Fruit fly (Drosophila melanogaster): ENCODE measurements around the gene CG10175.

The CG10175 gene

DNA sequence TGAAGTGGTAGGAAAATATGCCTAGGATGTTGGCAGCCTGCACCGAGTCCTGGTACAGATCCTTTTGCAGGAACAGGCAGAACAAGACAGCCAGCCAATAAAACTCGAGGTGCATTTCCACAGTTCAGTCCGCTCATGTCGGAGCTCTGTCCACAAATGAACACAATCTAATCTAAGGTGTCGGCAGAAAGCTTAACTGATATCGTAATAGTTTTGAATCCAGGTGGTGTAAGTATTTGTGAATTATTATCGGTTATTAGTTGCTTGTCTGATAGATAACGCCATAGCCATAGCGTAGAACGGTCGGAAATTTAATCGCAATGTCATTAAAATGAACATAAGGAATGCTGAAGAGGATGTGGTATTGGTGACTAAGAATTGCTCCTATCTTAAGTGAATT is 3.8 kb upstream of the CG10175 start, which contains the start of gene Ugt303B3:
Gene Ugt303B3 (minus strand): TSS at position 159 of the 400 bp plus-strand sequence.
- TF ChIP-seq CG34367 (tag; optimal IDR thresholded peaks at IDR 0.05): no peak
- TF ChIP-seq CG10348 (GFP tag; IDR thresholded peaks at IDR 0.05): no peak
- TF ChIP-seq CG17806 (tag; optimal IDR thresholded peaks at IDR 0.05): no peak
- TF ChIP-seq Pif1A (GFP tag; optimal IDR thresholded peaks at IDR 0.05): no peak
- TF ChIP-seq CG14655 (GFP tag; optimal IDR thresholded peaks at IDR 0.05): no peak
- TF ChIP-seq CG8301 (tag; optimal IDR thresholded peaks at IDR 0.05): no peak
- TF ChIP-seq CG32121 (GFP tag; IDR thresholded peaks at IDR 0.05): no peak
- no peak for TF ChIP-seq CG13204 (GFP tag; optimal IDR thresholded peaks at IDR 0.05)
- no peak for TF ChIP-seq CG9948 (tag; optimal IDR thresholded peaks at IDR 0.05)
- TF ChIP-seq EcR (GFP tag; optimal IDR thresholded peaks at IDR 0.05): no peak
- no peak for TF ChIP-seq Pif1B (GFP tag; optimal IDR thresholded peaks at IDR 0.05)
- TF ChIP-seq Ets98B (GFP tag; IDR thresholded peaks at IDR 0.05): no peak
- no peak for TF ChIP-seq gl (tag; optimal IDR thresholded peaks at IDR 0.05)
- no peak for TF ChIP-seq CG4496 (GFP tag; IDR thresholded peaks at IDR 0.05)
- TF ChIP-seq Snoo (tag; optimal IDR thresholded peaks at IDR 0.05): no peak
- TF ChIP-seq CG15710 (tag; optimal IDR thresholded peaks at IDR 0.05): no peak
- no peak for TF ChIP-seq fd96Ca (GFP tag; IDR thresholded peaks at IDR 0.05)
- no peak for TF ChIP-seq CG8159 (tag; optimal IDR thresholded peaks at IDR 0.05)
- TF ChIP-seq D1 (tag; optimal IDR thresholded peaks at IDR 0.05): no peak
- TF ChIP-seq CG12605 (GFP tag; IDR thresholded peaks at IDR 0.05): no peak

DNA sequence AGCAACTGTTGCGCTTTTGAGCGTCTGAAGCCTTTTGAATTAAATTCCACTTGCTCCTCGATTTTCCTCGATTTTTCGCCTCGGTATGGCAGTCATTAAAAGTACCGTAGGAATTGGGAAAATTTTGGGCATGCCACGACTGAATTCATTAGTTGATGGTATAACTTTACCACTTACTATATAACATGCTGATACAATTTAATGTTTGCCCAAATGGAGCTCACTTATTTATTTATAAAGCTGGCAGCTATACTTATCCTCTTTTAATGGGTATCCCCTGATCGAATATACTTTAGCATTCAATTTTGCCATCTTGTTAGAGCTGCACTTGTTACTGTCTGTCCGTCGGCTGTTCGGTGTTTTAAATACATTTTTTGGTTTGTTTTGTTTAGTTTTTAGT is 3.4 kb downstream of the CG10175 start:
- TF ChIP-seq CG15710 (tag; optimal IDR thresholded peaks at IDR 0.05): no peak
- peak; percentile 29; the same call in 1 of the 3 replicates for TF ChIP-seq CG4496 (GFP tag; IDR thresholded peaks at IDR 0.05)
- TF ChIP-seq gl (tag; optimal IDR thresholded peaks at IDR 0.05): no peak
- TF ChIP-seq CG8301 (tag; optimal IDR thresholded peaks at IDR 0.05): no peak
- TF ChIP-seq Pif1A (GFP tag; optimal IDR thresholded peaks at IDR 0.05): no peak
- no peak for TF ChIP-seq D1 (tag; optimal IDR thresholded peaks at IDR 0.05)
- TF ChIP-seq Ets98B (GFP tag; IDR thresholded peaks at IDR 0.05): peak; percentile 69
- TF ChIP-seq CG34367 (tag; optimal IDR thresholded peaks at IDR 0.05): no peak
- no peak for TF ChIP-seq CG14655 (GFP tag; optimal IDR thresholded peaks at IDR 0.05)
- TF ChIP-seq CG9948 (tag; optimal IDR thresholded peaks at IDR 0.05): no peak
- no peak for TF ChIP-seq Snoo (tag; optimal IDR thresholded peaks at IDR 0.05)
- TF ChIP-seq EcR (GFP tag; optimal IDR thresholded peaks at IDR 0.05): no peak
- TF ChIP-seq CG10348 (GFP tag; IDR thresholded peaks at IDR 0.05): no peak
- TF ChIP-seq CG13204 (GFP tag; optimal IDR thresholded peaks at IDR 0.05): no peak
- TF ChIP-seq CG12605 (GFP tag; IDR thresholded peaks at IDR 0.05): no peak
- TF ChIP-seq CG17806 (tag; optimal IDR thresholded peaks at IDR 0.05): no peak
- TF ChIP-seq CG8159 (tag; optimal IDR thresholded peaks at IDR 0.05): no peak
- peak; percentile 59; the same call in 1 of the 2 replicates for TF ChIP-seq CG32121 (GFP tag; IDR thresholded peaks at IDR 0.05)
- peak; percentile 48; the same call in 1 of the 3 replicates for TF ChIP-seq fd96Ca (GFP tag; IDR thresholded peaks at IDR 0.05)
- TF ChIP-seq Pif1B (GFP tag; optimal IDR thresholded peaks at IDR 0.05): no peak
- 0 out of 2 replicates have a peak, but pooled peaks have one; percentile 24 for TF ChIP-seq rn (GFP tag; IDR thresholded peaks at IDR 0.05)

DNA sequence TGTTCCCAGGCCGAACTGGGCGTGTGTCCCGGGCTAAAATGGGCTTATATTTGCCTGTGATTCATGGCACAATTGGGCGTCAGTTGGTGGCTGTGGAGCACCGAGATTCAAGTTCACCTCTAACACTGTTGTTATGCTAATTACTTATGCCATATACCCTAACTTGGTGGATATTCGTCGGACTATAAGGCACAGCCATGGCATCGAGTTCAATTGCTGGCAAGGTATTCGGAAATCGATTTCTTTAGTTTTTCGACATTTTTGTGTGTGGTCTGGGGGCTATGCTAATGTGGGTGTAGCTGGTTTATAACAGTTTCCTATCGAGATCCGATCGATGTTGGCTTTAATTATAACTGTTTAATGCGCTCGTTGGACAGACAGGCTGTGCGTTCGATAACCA is 4.7 kb downstream of the CG10175 start:
- no peak for TF ChIP-seq D1 (tag; optimal IDR thresholded peaks at IDR 0.05)
- no peak for TF ChIP-seq CG10348 (GFP tag; IDR thresholded peaks at IDR 0.05)
- no peak for TF ChIP-seq CG9948 (tag; optimal IDR thresholded peaks at IDR 0.05)
- TF ChIP-seq Snoo (tag; optimal IDR thresholded peaks at IDR 0.05): no peak
- no peak for TF ChIP-seq CG15710 (tag; optimal IDR thresholded peaks at IDR 0.05)
- no peak for TF ChIP-seq CG17806 (tag; optimal IDR thresholded peaks at IDR 0.05)
- TF ChIP-seq fd96Ca (GFP tag; IDR thresholded peaks at IDR 0.05): no peak
- TF ChIP-seq EcR (GFP tag; optimal IDR thresholded peaks at IDR 0.05): no peak
- no peak for TF ChIP-seq CG8301 (tag; optimal IDR thresholded peaks at IDR 0.05)
- no peak for TF ChIP-seq CG14655 (GFP tag; optimal IDR thresholded peaks at IDR 0.05)
- TF ChIP-seq CG4496 (GFP tag; IDR thresholded peaks at IDR 0.05): no peak

DNA sequence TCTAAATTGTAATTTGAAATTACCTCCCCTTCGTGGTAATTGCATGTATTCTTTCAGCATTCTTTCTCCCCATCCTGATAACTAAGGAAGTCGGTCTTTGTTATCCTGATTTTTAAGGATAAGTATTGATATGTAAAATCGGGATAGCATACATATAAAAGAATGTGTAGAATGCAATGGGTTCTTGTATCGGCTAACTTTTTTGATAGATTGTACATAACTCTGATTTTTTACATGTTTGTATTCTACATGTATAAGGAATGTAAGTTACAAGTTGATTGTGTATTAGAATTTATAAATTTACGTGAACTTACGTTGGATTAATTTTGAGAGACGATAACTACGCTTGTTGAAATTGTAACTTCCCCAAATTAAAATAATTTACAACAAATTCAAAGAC is 8.5 kb downstream of the CG10175 start:
- TF ChIP-seq CG12605 (GFP tag; IDR thresholded peaks at IDR 0.05) (no peak), EcR (GFP tag; optimal IDR thresholded peaks at IDR 0.05) (no peak), CG8159 (tag; optimal IDR thresholded peaks at IDR 0.05) (no peak), Pif1B (GFP tag; optimal IDR thresholded peaks at IDR 0.05) (no peak), Ets98B (GFP tag; IDR thresholded peaks at IDR 0.05) (no peak), CG15710 (tag; optimal IDR thresholded peaks at IDR 0.05) (no peak), Snoo (tag; optimal IDR thresholded peaks at IDR 0.05) (no peak), CG4496 (GFP tag; IDR thresholded peaks at IDR 0.05) (no peak), rn (GFP tag; IDR thresholded peaks at IDR 0.05) (no peak), CG14655 (GFP tag; optimal IDR thresholded peaks at IDR 0.05) (no peak), CG9948 (tag; optimal IDR thresholded peaks at IDR 0.05) (no peak)

DNA sequence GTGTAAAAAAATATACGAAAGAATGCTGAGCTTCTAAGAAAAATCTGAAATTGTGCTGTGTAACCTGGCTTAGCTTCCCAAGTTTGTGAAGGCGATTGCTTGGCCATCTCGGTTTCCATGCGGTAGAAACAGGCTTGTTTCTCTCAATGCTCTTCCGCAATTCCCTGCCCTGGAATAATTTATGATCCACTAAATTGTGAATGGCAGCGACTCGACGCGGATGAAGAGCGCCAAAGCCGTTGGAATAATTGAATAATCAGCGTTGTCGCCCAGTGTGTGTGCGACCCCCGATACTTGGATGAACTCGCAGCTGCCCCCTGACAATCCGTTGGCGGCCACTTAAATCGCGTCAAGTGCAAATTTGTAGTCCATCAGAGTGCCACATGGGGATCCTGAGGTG is 9.3 kb downstream of the CG10175 start, which contains the start of gene CG10177:
Gene CG10177 (minus strand): TSS at position 101 of the 400 bp plus-strand sequence.
- no peak for TF ChIP-seq Pif1B (GFP tag; optimal IDR thresholded peaks at IDR 0.05)
- TF ChIP-seq CG32121 (GFP tag; IDR thresholded peaks at IDR 0.05): no peak
- no peak for TF ChIP-seq CG4496 (GFP tag; IDR thresholded peaks at IDR 0.05)
- no peak for TF ChIP-seq EcR (GFP tag; optimal IDR thresholded peaks at IDR 0.05)
- no peak for TF ChIP-seq CG14655 (GFP tag; optimal IDR thresholded peaks at IDR 0.05)
- no peak for TF ChIP-seq fd96Ca (GFP tag; IDR thresholded peaks at IDR 0.05)
- TF ChIP-seq CG17806 (tag; optimal IDR thresholded peaks at IDR 0.05): no peak
- no peak for TF ChIP-seq Snoo (tag; optimal IDR thresholded peaks at IDR 0.05)
- no peak for TF ChIP-seq CG10348 (GFP tag; IDR thresholded peaks at IDR 0.05)
- TF ChIP-seq CG8301 (tag; optimal IDR thresholded peaks at IDR 0.05): no peak
- no peak for TF ChIP-seq CG13204 (GFP tag; optimal IDR thresholded peaks at IDR 0.05)
- TF ChIP-seq CG9948 (tag; optimal IDR thresholded peaks at IDR 0.05): no peak
